Worm (Caenorhabditis elegans): ENCODE results near the gene F35H10.10.

F35H10.10 gene

ce11 chrIV:8312846-8313245 is at the start of gene F35H10.10:
TSS of gene F35H10.10 (minus strand) at chrIV:8312946.
- TF ChIP-seq Y79H2A.3 (GFP tag; conservative IDR thresholded peaks at IDR 0.05) (no peak), bed-1 (GFP tag; IDR thresholded peaks at IDR 0.05) (no peak), ceh-40 (GFP tag; IDR thresholded peaks at IDR 0.05) (no peak), C06A6.2 (GFP tag; conservative IDR thresholded peaks at IDR 0.05) (no peak), F22D6.2 (tag; optimal IDR thresholded peaks at IDR 0.05) (no peak), zim-3 (tag; optimal IDR thresholded peaks at IDR 0.05) (no peak), B0035.1 (tag; optimal IDR thresholded peaks at IDR 0.05) (no peak), ccch-3 (GFP tag; optimal IDR thresholded peaks at IDR 0.05) (no peak), F52B5.7 (tag; optimal IDR thresholded peaks at IDR 0.05) (no peak), ztf-22 (GFP tag; optimal IDR thresholded peaks at IDR 0.05) (no peak), nfyb-1 (GFP tag; IDR thresholded peaks at IDR 0.05) (no peak), dox-1 (GFP tag; IDR thresholded peaks at IDR 0.05) (no peak), ceh-58 (GFP tag; IDR thresholded peaks at IDR 0.05) (no peak)

- no peak for TF ChIP-seq hlh-26 (GFP tag; conservative IDR thresholded peaks at IDR 0.05)
- TF ChIP-seq Y79H2A.3 (GFP tag; conservative IDR thresholded peaks at IDR 0.05), result no peak
- no peak for TF ChIP-seq hrde-1 (tag; optimal IDR thresholded peaks at IDR 0.05; ENCODE audit: borderline replicate concordance)
- TF ChIP-seq nhr-80 (tag; optimal IDR thresholded peaks at IDR 0.05), result no peak
- no peak for TF ChIP-seq attf-5 (GFP tag; optimal IDR thresholded peaks at IDR 0.05)
- TF ChIP-seq nhr-90 (tag; optimal IDR thresholded peaks at IDR 0.05), result no peak
- TF ChIP-seq ceh-27 (GFP tag; optimal IDR thresholded peaks at IDR 0.05), result no peak
- no peak for TF ChIP-seq F57A8.1 (GFP tag; optimal IDR thresholded peaks at IDR 0.05)
- no peak for TF ChIP-seq F23B12.7 (tag; optimal IDR thresholded peaks at IDR 0.05; ENCODE audit: insufficient read depth)
- TF ChIP-seq lag-1 (GFP tag; IDR thresholded peaks at IDR 0.05), result no peak
- no peak for TF ChIP-seq nhr-120 (GFP tag; IDR thresholded peaks at IDR 0.05)
- TF ChIP-seq hlh-12 (tag; optimal IDR thresholded peaks at IDR 0.05), result no peak
- no peak for TF ChIP-seq aptf-2 (GFP tag; conservative IDR thresholded peaks at IDR 0.05)
- TF ChIP-seq madf-6 (GFP tag; IDR thresholded peaks at IDR 0.05), result no peak
- TF ChIP-seq ZK185.1 (tag; optimal IDR thresholded peaks at IDR 0.05; ENCODE audit: poor library complexity, severe bottlenecking), result no peak
- TF ChIP-seq lsl-1 (GFP tag; optimal IDR thresholded peaks at IDR 0.05), result no peak
- TF ChIP-seq T26A5.8 (tag; optimal IDR thresholded peaks at IDR 0.05), result no peak
- TF ChIP-seq lin-26 (GFP tag; IDR thresholded peaks at IDR 0.05), result no peak
- no peak for TF ChIP-seq attf-6 (GFP tag; IDR thresholded peaks at IDR 0.05)
Measured at ce11 chrIV:8360817-8361216, 48.1 kb upstream of the F35H10.10 start, which contains the start of gene sqv-1. TSS of gene sqv-1 (plus strand) at chrIV:8361117.

- TF ChIP-seq B0019.2 (GFP tag; conservative IDR thresholded peaks at IDR 0.05) (no peak), fkh-3 (tag; optimal IDR thresholded peaks at IDR 0.05) (no peak), nfya-1 (tag; optimal IDR thresholded peaks at IDR 0.05; ENCODE audit: borderline replicate concordance, insufficient read depth) (no peak), hmg-1.2 (GFP tag; IDR thresholded peaks at IDR 0.05) (peak; percentile 93), lag-1 (GFP tag; IDR thresholded peaks at IDR 0.05) (no peak), rcor-1 (GFP tag; IDR thresholded peaks at IDR 0.05) (no peak), lin-26 (GFP tag; IDR thresholded peaks at IDR 0.05) (no peak), snpc-1.3 (tag; optimal IDR thresholded peaks at IDR 0.05; ENCODE audit: insufficient read depth) (peak; percentile 30)
Measured at ce11 chrIV:8359716-8360407, 47.1 kb upstream of the F35H10.10 start, which contains the start of gene D2096.5. TSS of gene D2096.5 (minus strand) at chrIV:8359766.

Data from whole organism, young adult.